Worm (Caenorhabditis elegans): Measurements from ENCODE around the gene Y81B9A.4.
A peak's percentile ranks its signal among the peaks of the same experiment; 100 is the strongest.

Gene Y81B9A.4

ce11 chrX:9195375-9196098 is 14.8 kb upstream of the Y81B9A.4 start:
- no peak for TF ChIP-seq sup-37 (GFP tag; optimal IDR thresholded peaks at IDR 0.05)
- TF ChIP-seq efl-1 (optimal IDR thresholded peaks at IDR 0.05): no peak
- peak in 1 of 2 experiments; percentile 55 for TF ChIP-seq efl-1 (GFP tag; optimal IDR thresholded peaks at IDR 0.05 in 1 of 2)

ce11 chrX:9194081-9194480 is 13.4 kb upstream of the Y81B9A.4 start:
- TF ChIP-seq efl-1 (optimal IDR thresholded peaks at IDR 0.05) (no peak), efl-1 (GFP tag; optimal IDR thresholded peaks at IDR 0.05 in 1 of 2) (peak in 1 of 2 experiments; percentile 16), pag-3 (tag; optimal IDR thresholded peaks at IDR 0.05; ENCODE audit: borderline replicate concordance, insufficient read depth) (no peak)

ce11 chrX:9191795-9192494 is 11.2 kb upstream of the Y81B9A.4 start, which contains the start of gene Y81B9A.1:
Y81B9A.1 (plus strand) TSS chrX:9192444.
- TF ChIP-seq nhr-12 (tag; optimal IDR thresholded peaks at IDR 0.05) (no peak), tlp-1 (tag; optimal IDR thresholded peaks at IDR 0.05) (no peak), snpc-4 (tag; optimal IDR thresholded peaks at IDR 0.05) (no peak), nhr-19 (GFP tag; conservative IDR thresholded peaks at IDR 0.05) (no peak), elt-3 (tag; optimal IDR thresholded peaks at IDR 0.05) (no peak), rnt-1 (tag; optimal IDR thresholded peaks at IDR 0.05) (no peak), Y116A8C.19 (tag; optimal IDR thresholded peaks at IDR 0.05; ENCODE audit: borderline replicate concordance) (no peak), ceh-88 (GFP tag; IDR thresholded peaks at IDR 0.05) (no peak), efl-3 (GFP tag; optimal IDR thresholded peaks at IDR 0.05) (no peak), nhr-20 (tag; optimal IDR thresholded peaks at IDR 0.05) (no peak), nhr-77 (tag; optimal IDR thresholded peaks at IDR 0.05) (no peak), vab-15 (tag; optimal IDR thresholded peaks at IDR 0.05) (no peak), unc-98 (GFP tag; IDR thresholded peaks at IDR 0.05) (no peak), nhr-85 (tag) (no peak)

ce11 chrX:9183836-9184235 is 3.1 kb upstream of the Y81B9A.4 start, which contains the start of gene Y81B9A.2:
Y81B9A.2 (plus strand) TSS chrX:9184136.
- no peak for TF ChIP-seq egl-27 (tag; optimal IDR thresholded peaks at IDR 0.05)
- no peak for TF ChIP-seq efl-1 (optimal IDR thresholded peaks at IDR 0.05)
- TF ChIP-seq efl-1 (GFP tag; optimal IDR thresholded peaks at IDR 0.05 in 1 of 2): peak in 1 of 2 experiments; percentile 14

ce11 chrX:9182140-9182539 is 1.4 kb upstream of the Y81B9A.4 start, which contains the start of gene Y81B9A.3:
Y81B9A.3 (plus strand) TSS chrX:9182440.
- TF ChIP-seq nhr-77 (tag; optimal IDR thresholded peaks at IDR 0.05): no peak

- TF ChIP-seq sptf-1 (tag; optimal IDR thresholded peaks at IDR 0.05) (no peak), rnt-1 (tag; optimal IDR thresholded peaks at IDR 0.05) (no peak), pax-3 (tag; optimal IDR thresholded peaks at IDR 0.05) (no peak), C04F5.9 (tag; optimal IDR thresholded peaks at IDR 0.05) (no peak), lir-3 (tag; optimal IDR thresholded peaks at IDR 0.05; ENCODE audit: poor library complexity) (no peak), egl-13 (tag; optimal IDR thresholded peaks at IDR 0.05) (no peak), nhr-76 (tag; optimal IDR thresholded peaks at IDR 0.05) (no peak), efl-1 (optimal IDR thresholded peaks at IDR 0.05) (no peak), efl-1 (GFP tag; optimal IDR thresholded peaks at IDR 0.05 in 1 of 2) (no peak), nhr-12 (tag; optimal IDR thresholded peaks at IDR 0.05) (no peak), nhr-20 (tag; optimal IDR thresholded peaks at IDR 0.05) (no peak), elt-2 (tag; optimal IDR thresholded peaks at IDR 0.05) (no peak), ceh-63 (GFP tag; optimal IDR thresholded peaks at IDR 0.05) (no peak), pqm-1 (tag; optimal IDR thresholded peaks at IDR 0.05) (no peak), hlh-4 (tag; optimal IDR thresholded peaks at IDR 0.05) (no peak), nhr-77 (tag; optimal IDR thresholded peaks at IDR 0.05) (no peak)
These were observed 6.3 kb downstream of the Y81B9A.4 start, which contains the start of gene B0563.8 for ce11 chrX:9174409-9174808. B0563.8 (minus strand) TSS chrX:9174509.
